Worm (Caenorhabditis elegans) whole organism, L3 larva: ENCODE results near the gene tsp-12.

Experiments
- R02D3.7 ChIP-seq: fragments of 150-350 bp; optimal IDR thresholded peaks from 2 replicates; lab custom pipeline; 2014; ENCODE audit warnings: missing biosample characterization, missing genetic modification characterization
- ZK546.5 ChIP-seq: sonication (generic microtip); optimal IDR thresholded peaks from 2 replicates; lab custom pipeline; 2017; ENCODE audit warnings: missing biosample characterization, missing genetic modification characterization
- ceh-28 ChIP-seq: fragments of 150-350 bp; optimal IDR thresholded peaks from 2 replicates; lab custom pipeline; 2014; ENCODE audit warnings: missing biosample characterization, missing genetic modification reagents, missing genetic modification characterization
- ceh-82 ChIP-seq: fragments of 150-350 bp; optimal IDR thresholded peaks from 2 replicates; lab custom pipeline; 2014; ENCODE audit warnings: missing biosample characterization, missing genetic modification characterization
- eor-1 ChIP-seq, 2 experiments: fragments of 150-350 bp; optimal IDR thresholded peaks; 2 replicates each; lab custom pipeline; 2014 to 2018; ENCODE audit warnings: missing biosample characterization in 2 of 2, missing genetic modification characterization in 2 of 2
- fkh-10 ChIP-seq: sonication (generic microtip); optimal IDR thresholded peaks from 2 replicates; lab custom pipeline; 2017; ENCODE audit warnings: missing biosample characterization, missing genetic modification reagents, missing genetic modification characterization
- fos-1 ChIP-seq: fragments of 150-350 bp; optimal IDR thresholded peaks from 2 replicates; lab custom pipeline; 2014; ENCODE audit warnings: missing biosample characterization, missing genetic modification characterization
- nhr-237 ChIP-seq: fragments of 150-350 bp; optimal IDR thresholded peaks from 2 replicates; lab custom pipeline; 2014; ENCODE audit warnings: missing biosample characterization, missing genetic modification characterization
- nhr-28 ChIP-seq: fragments of 150-350 bp; optimal IDR thresholded peaks from 2 replicates; lab custom pipeline; 2014; ENCODE audit warnings: missing biosample characterization, missing genetic modification characterization
- unc-62 ChIP-seq: fragments of 150-350 bp; sonication (generic microtip); optimal IDR thresholded peaks from 4 replicates; lab custom pipeline; 2014; ENCODE audit warnings: missing biosample characterization, missing genetic modification reagents, missing genetic modification characterization
- zag-1 ChIP-seq: fragments of 150-350 bp; optimal IDR thresholded peaks from 2 replicates; lab custom pipeline; 2014; ENCODE audit warnings: missing biosample characterization, missing genetic modification characterization

DNA sequence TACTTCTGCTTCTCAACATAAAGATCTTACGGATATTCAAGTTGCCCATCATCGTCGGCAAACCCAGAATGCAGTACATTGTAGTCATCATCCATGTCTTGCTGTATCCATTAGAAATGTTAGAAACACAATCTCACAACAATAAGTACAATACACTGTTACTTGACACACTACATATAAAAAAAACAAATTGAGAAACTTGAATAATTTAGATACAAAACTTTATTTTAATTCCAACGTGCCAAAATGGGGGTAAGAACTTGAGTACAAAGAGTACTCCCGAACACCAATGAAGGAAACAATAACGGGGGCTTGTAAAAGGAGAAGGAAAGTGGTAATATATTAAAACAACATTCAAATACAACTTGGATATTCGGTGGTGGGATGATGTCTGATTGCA is 23.9 kb downstream of the tsp-12 start, which contains the start of gene ctf-18:
- TF ChIP-seq zag-1 (tag; lab: Kevin White, UChicago): no peak
- TF ChIP-seq fkh-10: no peak
- TF ChIP-seq unc-62 (GFP tag; lab: Kevin White, UChicago): no peak
- no peak for TF ChIP-seq ceh-28 (tag; lab: Kevin White, UChicago)
- TF ChIP-seq ZK546.5 (tag; lab: Kevin White, UChicago): no peak
- TF ChIP-seq ceh-82 (tag; lab: Kevin White, UChicago): no peak
- TF ChIP-seq R02D3.7: no peak
- no peak for TF ChIP-seq nhr-237 (tag; lab: Kevin White, UChicago)
- TF ChIP-seq nhr-28 (tag; lab: Kevin White, UChicago): no peak
- TF ChIP-seq eor-1 (tag; optimal IDR thresholded peaks at IDR 0.05; lab: Kevin White, UChicago): no peak
- TF ChIP-seq fos-1 (tag; lab: Kevin White, UChicago): no peak
